Worm (Caenorhabditis elegans) whole organism, late embryonic: ENCODE results near the gene lem-2.

ENCODE experiments used
- Y22D7AL.16 ChIP-seq: sonication (generic microtip); optimal IDR thresholded peaks from 2 replicates; lab custom pipeline; 2016; ENCODE audit warnings: missing genetic modification characterization, missing compliant biosample characterization
- ceh-34 ChIP-seq: sonication (generic microtip); optimal IDR thresholded peaks from 2 replicates; lab custom pipeline; 2016; ENCODE audit warnings: mild to moderate bottlenecking, missing genetic modification characterization, missing compliant biosample characterization
- dmd-4 ChIP-seq: sonication (generic microtip); optimal IDR thresholded peaks from 2 replicates; lab custom pipeline; 2016; ENCODE audit warnings: borderline replicate concordance, missing genetic modification characterization, missing compliant biosample characterization
- elt-2 ChIP-seq: sonication (generic microtip); optimal IDR thresholded peaks from 2 replicates; lab custom pipeline; 2016; ENCODE audit warnings: missing genetic modification reagents, missing genetic modification characterization, missing compliant biosample characterization
- nhr-11 ChIP-seq: fragments of 150-350 bp; optimal IDR thresholded peaks from 2 replicates; lab custom pipeline; 2014; ENCODE audit warnings: missing biosample characterization, missing genetic modification characterization
- pqm-1 ChIP-seq: sonication (generic microtip); optimal IDR thresholded peaks from 2 replicates; lab custom pipeline; 2016; ENCODE audit warnings: missing genetic modification characterization, missing compliant biosample characterization
- tbx-2 ChIP-seq: sonication (generic microtip); optimal IDR thresholded peaks from 2 replicates; lab custom pipeline; 2016; ENCODE audit warnings: missing genetic modification characterization, missing compliant biosample characterization
- unc-55 ChIP-seq: sonication (generic microtip); optimal IDR thresholded peaks from 2 replicates; lab custom pipeline; 2017; ENCODE audit warnings: missing biosample characterization, missing genetic modification reagents, missing genetic modification characterization

- TF ChIP-seq elt-2 = no peak
- TF ChIP-seq unc-55 (GFP tag; lab: Kevin White, UChicago) = no peak
- TF ChIP-seq tbx-2 (tag; lab: Kevin White, UChicago) = no peak
- TF ChIP-seq ceh-34 = no peak
- no peak for TF ChIP-seq Y22D7AL.16 (tag; lab: Kevin White, UChicago)
- no peak for TF ChIP-seq nhr-11 (tag; lab: Kevin White, UChicago)
- TF ChIP-seq dmd-4 = no peak
- no peak for TF ChIP-seq pqm-1 (tag; lab: Kevin White, UChicago)
Observed at ce11 chrII:14112842-14113241, 49.6 kb downstream of the lem-2 start.
